Worm (Caenorhabditis elegans) whole organism, mixed stage, embryonic: ENCODE measurements around the gene AH9.3.

Source experiments
- M03D4.4 ChIP-seq: sonication (generic microtip); optimal IDR thresholded peaks from 2 replicates; lab custom pipeline; 2017; ENCODE audit warnings: mild to moderate bottlenecking, missing genetic modification characterization, missing compliant biosample characterization
- bed-3 ChIP-seq: fragments of 200-800 bp; sonication (Bioruptor generic); optimal IDR thresholded peaks from 3 replicates; lab custom pipeline; 2018; ENCODE audit warnings: mild to moderate bottlenecking, missing genetic modification characterization, moderate library complexity, missing compliant biosample characterization
- blmp-1 ChIP-seq: fragments of 150-350 bp; optimal IDR thresholded peaks from 2 replicates; lab custom pipeline; 2014; ENCODE audit warnings: missing biosample characterization, missing genetic modification characterization
- ceh-39 ChIP-seq: fragments of 150-350 bp; optimal IDR thresholded peaks from 2 replicates; lab custom pipeline; 2014; ENCODE audit warnings: missing biosample characterization, missing genetic modification characterization
- ceh-83 ChIP-seq: fragments of 200-800 bp; sonication (Bioruptor generic); optimal IDR thresholded peaks from 2 replicates; lab custom pipeline; 2018; ENCODE audit warnings: mild to moderate bottlenecking, missing genetic modification characterization, missing compliant biosample characterization
- ces-1 ChIP-seq: fragments of 150-350 bp; optimal IDR thresholded peaks from 2 replicates; lab custom pipeline; 2014; ENCODE audit warnings: missing biosample characterization, missing genetic modification reagents, missing genetic modification characterization
- drap-1 ChIP-seq: fragments of 200-800 bp; sonication (Bioruptor generic); optimal IDR thresholded peaks from 3 replicates; lab custom pipeline; 2018; ENCODE audit warnings: mild to moderate bottlenecking, missing genetic modification characterization, missing compliant biosample characterization
- elt-1 ChIP-seq: sonication (generic microtip); optimal IDR thresholded peaks from 2 replicates; lab custom pipeline; 2017; ENCODE audit warnings: missing genetic modification characterization, mild to moderate bottlenecking, missing compliant biosample characterization, antibody characterized with exemption, moderate library complexity, borderline replicate concordance; ENCODE audit not compliant: insufficient read depth
- flh-1 ChIP-seq: fragments of 200-800 bp; sonication (Bioruptor generic); optimal IDR thresholded peaks from 2 replicates; lab custom pipeline; 2018; ENCODE audit warnings: mild to moderate bottlenecking, missing genetic modification characterization, moderate library complexity, missing compliant biosample characterization
- ham-2 ChIP-seq: fragments of 200-800 bp; sonication (Bioruptor generic); optimal IDR thresholded peaks from 2 replicates; lab custom pipeline; 2018; ENCODE audit warnings: mild to moderate bottlenecking, missing genetic modification characterization, missing compliant biosample characterization
- hlh-1 ChIP-seq: fragments of 150-350 bp; optimal IDR thresholded peaks from 2 replicates; lab custom pipeline; 2014; ENCODE audit warnings: missing biosample characterization, missing genetic modification reagents, missing genetic modification characterization
- lin-13 ChIP-seq: fragments of 150-350 bp; optimal IDR thresholded peaks from 2 replicates; lab custom pipeline; 2014; ENCODE audit warnings: missing biosample characterization, missing genetic modification characterization
- lin-32 ChIP-seq: fragments of 200-800 bp; sonication (Bioruptor generic); optimal IDR thresholded peaks from 2 replicates; lab custom pipeline; 2018; ENCODE audit warnings: mild to moderate bottlenecking, missing genetic modification characterization, missing compliant biosample characterization
- mab-5 ChIP-seq: fragments of 150-350 bp; optimal IDR thresholded peaks from 2 replicates; lab custom pipeline; 2014; ENCODE audit warnings: missing biosample characterization, missing genetic modification characterization
- mep-1 ChIP-seq: fragments of 150-350 bp; optimal IDR thresholded peaks from 2 replicates; lab custom pipeline; 2017; ENCODE audit warnings: missing biosample characterization, missing genetic modification reagents, missing genetic modification characterization, inconsistent platforms
- nhr-12 ChIP-seq: fragments of 150-350 bp; optimal IDR thresholded peaks from 2 replicates; lab custom pipeline; 2014; ENCODE audit warnings: missing biosample characterization, missing genetic modification characterization
- nhr-2 ChIP-seq: fragments of 150-350 bp; optimal IDR thresholded peaks from 2 replicates; lab custom pipeline; 2014; ENCODE audit warnings: missing biosample characterization, missing genetic modification characterization
- nhr-237 ChIP-seq: fragments of 150-350 bp; optimal IDR thresholded peaks from 2 replicates; lab custom pipeline; 2014; ENCODE audit warnings: missing biosample characterization, missing genetic modification characterization
- nhr-28 ChIP-seq: fragments of 150-350 bp; optimal IDR thresholded peaks from 2 replicates; lab custom pipeline; 2014; ENCODE audit warnings: missing biosample characterization, missing genetic modification characterization
- nhr-76 ChIP-seq: sonication (generic microtip); optimal IDR thresholded peaks from 2 replicates; lab custom pipeline; 2017; ENCODE audit warnings: missing biosample characterization, missing genetic modification characterization
- pha-4 ChIP-seq: fragments of 150-350 bp; optimal IDR thresholded peaks from 2 replicates; lab custom pipeline; 2018; ENCODE audit warnings: missing biosample characterization, missing genetic modification reagents, missing genetic modification characterization
- sem-2 ChIP-seq: fragments of 200-800 bp; sonication (Bioruptor generic); optimal IDR thresholded peaks from 2 replicates; lab custom pipeline; 2018; ENCODE audit warnings: mild to moderate bottlenecking, missing genetic modification characterization, missing compliant biosample characterization
- snpc-4 ChIP-seq: fragments of 150-350 bp; optimal IDR thresholded peaks from 2 replicates; lab custom pipeline; 2014; ENCODE audit warnings: missing biosample characterization, missing genetic modification characterization
- sptf-1 ChIP-seq: sonication (generic microtip); optimal IDR thresholded peaks from 2 replicates; lab custom pipeline; 2017; ENCODE audit warnings: mild to moderate bottlenecking, missing genetic modification characterization, moderate library complexity, missing compliant biosample characterization
- tbx-8 ChIP-seq: fragments of 200-800 bp; sonication (Bioruptor generic); optimal IDR thresholded peaks from 2 replicates; lab custom pipeline; 2018; ENCODE audit warnings: mild to moderate bottlenecking, missing genetic modification characterization, moderate library complexity, missing compliant biosample characterization
- unc-120 ChIP-seq: sonication (generic microtip); optimal IDR thresholded peaks from 2 replicates; lab custom pipeline; 2017; ENCODE audit warnings: missing genetic modification characterization, missing compliant biosample characterization; ENCODE audit not compliant: poor library complexity, severe bottlenecking
- unc-39 ChIP-seq: fragments of 150-350 bp; optimal IDR thresholded peaks from 2 replicates; lab custom pipeline; 2014; ENCODE audit warnings: missing biosample characterization, missing genetic modification characterization
- unc-62 ChIP-seq: fragments of 150-350 bp; optimal IDR thresholded peaks from 2 replicates; lab custom pipeline; 2014; ENCODE audit warnings: missing biosample characterization, missing genetic modification reagents, missing genetic modification characterization
- zip-8 ChIP-seq: fragments of 150-350 bp; optimal IDR thresholded peaks from 2 replicates; lab custom pipeline; 2014; ENCODE audit warnings: missing biosample characterization, missing genetic modification characterization
- ztf-11 ChIP-seq: fragments of 150-350 bp; optimal IDR thresholded peaks from 2 replicates; lab custom pipeline; 2014; ENCODE audit warnings: missing biosample characterization, missing genetic modification characterization

AH9.3 gene

ce11 chrX:2261003-2261402, at the start of gene AH9.3:
AH9.3 (minus strand) TSS chrX:2261103.
- no peak for TF ChIP-seq tbx-8 (GFP tag; lab: Kevin White, UChicago)
- no peak for TF ChIP-seq lin-13 (tag; lab: Kevin White, UChicago)
- no peak for TF ChIP-seq nhr-28 (tag; lab: Kevin White, UChicago)

DNA sequence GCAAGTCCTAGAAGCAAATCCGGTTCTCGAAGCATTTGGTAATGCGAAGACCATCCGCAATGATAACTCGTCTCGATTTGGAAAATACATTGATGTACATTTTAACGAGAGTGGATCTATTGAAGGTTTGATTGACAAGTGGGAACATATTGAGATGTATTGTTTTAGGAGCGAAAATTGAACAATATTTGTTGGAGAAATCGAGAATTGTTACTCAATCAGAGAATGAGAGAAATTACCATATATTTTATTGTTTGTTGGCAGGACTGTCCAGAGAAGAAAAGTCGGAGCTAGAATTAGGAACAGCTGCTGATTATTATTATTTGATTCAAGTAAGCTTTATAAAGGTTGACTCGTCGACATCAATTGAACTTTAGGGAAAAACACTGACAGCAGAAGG, 43.6 kb upstream of the AH9.3 start:
- TF ChIP-seq unc-62 (no peak), hlh-1 (tag; lab: Kevin White, UChicago) (no peak), tbx-8 (GFP tag; lab: Kevin White, UChicago) (no peak), unc-39 (tag; lab: Kevin White, UChicago) (no peak), nhr-2 (tag; lab: Kevin White, UChicago) (no peak), ceh-83 (GFP tag; lab: Kevin White, UChicago) (no peak), flh-1 (GFP tag; lab: Kevin White, UChicago) (no peak), ztf-11 (tag; lab: Kevin White, UChicago) (no peak), lin-32 (GFP tag; lab: Kevin White, UChicago) (no peak), sem-2 (GFP tag; lab: Kevin White, UChicago) (no peak), lin-13 (tag; lab: Kevin White, UChicago) (no peak), zip-8 (no peak)
- TF ChIP-seq, all 35 proteins: peak for 0

ce11 chrX:2303253-2303652, 42.4 kb upstream of the AH9.3 start:
- no peak for TF ChIP-seq nhr-12 (tag; lab: Kevin White, UChicago)
- TF ChIP-seq flh-1 (GFP tag; lab: Kevin White, UChicago): no peak
- no peak for TF ChIP-seq bed-3
- TF ChIP-seq blmp-1 (tag; lab: Kevin White, UChicago): no peak
- TF ChIP-seq ztf-11 (tag; lab: Kevin White, UChicago): no peak
- TF ChIP-seq M03D4.4 (tag; lab: Kevin White, UChicago): no peak
- no peak for TF ChIP-seq unc-62
- TF ChIP-seq mab-5 (tag; lab: Kevin White, UChicago): no peak
- no peak for TF ChIP-seq ces-1 (GFP tag; lab: Kevin White, UChicago)
- no peak for TF ChIP-seq nhr-237 (tag; lab: Kevin White, UChicago)
- no peak for TF ChIP-seq ham-2 (GFP tag; lab: Kevin White, UChicago)
- TF ChIP-seq nhr-28 (tag; lab: Kevin White, UChicago): no peak
- TF ChIP-seq mep-1 (tag; lab: Kevin White, UChicago): no peak
- TF ChIP-seq lin-13 (tag; lab: Kevin White, UChicago): no peak
- TF ChIP-seq nhr-2 (tag; lab: Kevin White, UChicago): no peak
- no peak for TF ChIP-seq tbx-8 (GFP tag; lab: Kevin White, UChicago)
- TF ChIP-seq unc-120 (tag; lab: Kevin White, UChicago): no peak
- no peak for TF ChIP-seq unc-39 (tag; lab: Kevin White, UChicago)
- TF ChIP-seq snpc-4: no peak
- no peak for TF ChIP-seq sem-2 (GFP tag; lab: Kevin White, UChicago)

DNA sequence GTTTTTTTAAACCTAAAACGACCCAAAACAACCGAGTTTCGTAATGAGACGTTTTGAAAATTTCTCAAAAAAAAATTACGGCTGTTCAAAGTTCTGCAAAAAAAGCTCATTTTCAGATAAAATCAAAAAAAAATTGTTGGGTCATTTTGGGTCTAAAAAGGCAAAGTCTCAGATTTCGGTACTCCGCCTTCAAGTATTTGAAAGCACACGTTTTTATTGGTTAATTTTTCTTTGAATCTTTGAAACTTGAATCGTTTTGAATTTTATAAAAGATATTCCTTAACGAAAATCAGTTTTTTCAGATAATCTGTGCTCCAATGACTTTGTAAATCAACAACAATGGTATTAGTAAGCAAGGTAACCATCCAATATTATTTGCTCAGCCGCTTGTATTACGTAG, 41.9 kb upstream of the AH9.3 start, which contains the start of gene hum-6:
hum-6 (plus strand) TSS at position 301 of the 400 bp plus-strand sequence.
- TF ChIP-seq sem-2 (GFP tag; lab: Kevin White, UChicago): no peak
- TF ChIP-seq drap-1 (GFP tag; lab: Kevin White, UChicago): no peak
- no peak for TF ChIP-seq pha-4
- TF ChIP-seq flh-1 (GFP tag; lab: Kevin White, UChicago): no peak
- TF ChIP-seq nhr-237 (tag; lab: Kevin White, UChicago): no peak
- no peak for TF ChIP-seq mep-1 (tag; lab: Kevin White, UChicago)
- no peak for TF ChIP-seq snpc-4
- no peak for TF ChIP-seq nhr-28 (tag; lab: Kevin White, UChicago)
- no peak for TF ChIP-seq blmp-1 (tag; lab: Kevin White, UChicago)
- no peak for TF ChIP-seq ham-2 (GFP tag; lab: Kevin White, UChicago)
- no peak for TF ChIP-seq hlh-1 (tag; lab: Kevin White, UChicago)
- TF ChIP-seq nhr-2 (tag; lab: Kevin White, UChicago): no peak
- TF ChIP-seq ztf-11 (tag; lab: Kevin White, UChicago): no peak
- no peak for TF ChIP-seq ceh-39 (tag; lab: Kevin White, UChicago)
- TF ChIP-seq nhr-76 (tag; lab: Kevin White, UChicago): no peak
- no peak for TF ChIP-seq tbx-8 (GFP tag; lab: Kevin White, UChicago)
- TF ChIP-seq elt-1 (tag; lab: Kevin White, UChicago): no peak
- no peak for TF ChIP-seq unc-39 (tag; lab: Kevin White, UChicago)
- TF ChIP-seq sptf-1 (tag; lab: Kevin White, UChicago): no peak
- TF ChIP-seq, all 35 proteins: peak for 0
